Worm (Caenorhabditis elegans) whole organism, young adult: Measurements from ENCODE around the gene adm-2.

ENCODE experiments used
- B0261.1 ChIP-seq: sonication (generic microtip); optimal IDR thresholded peaks from 2 replicates; lab custom pipeline; 2016; ENCODE audit warnings: mild to moderate bottlenecking, missing genetic modification characterization, moderate library complexity, missing compliant biosample characterization
- B0336.3 ChIP-seq: fragments of 200-800 bp; sonication (Bioruptor generic); IDR thresholded peaks from 2 replicates; pipeline ENCODE4 v1.3.6; 2022; ENCODE audit warnings: missing genetic modification characterization, missing compliant biosample characterization
- F22D6.2 ChIP-seq: sonication (generic microtip); optimal IDR thresholded peaks from 2 replicates; lab custom pipeline; 2016; ENCODE audit warnings: mild to moderate bottlenecking, missing genetic modification characterization, missing compliant biosample characterization
- F23B12.7 ChIP-seq: sonication (generic microtip); optimal IDR thresholded peaks from 2 replicates; lab custom pipeline; 2017; ENCODE audit warnings: missing genetic modification characterization, mild to moderate bottlenecking, missing compliant biosample characterization, antibody characterized with exemption, moderate library complexity; ENCODE audit not compliant: insufficient read depth
- F57A8.1 ChIP-seq: fragments of 200-800 bp; sonication (Bioruptor generic); optimal IDR thresholded peaks from 2 replicates; lab custom pipeline; 2018; ENCODE audit warnings: mild to moderate bottlenecking, missing genetic modification characterization, moderate library complexity, missing compliant biosample characterization
- F57C9.4 ChIP-seq: sonication (generic microtip); optimal IDR thresholded peaks from 2 replicates; lab custom pipeline; 2017; ENCODE audit warnings: mild to moderate bottlenecking, missing genetic modification characterization, missing compliant biosample characterization
- K11D2.4 ChIP-seq: fragments of 200-800 bp; sonication (Bioruptor generic); IDR thresholded peaks from 2 replicates; pipeline ENCODE4 v1.3.6; 2022; ENCODE audit warnings: missing genetic modification reagents, missing genetic modification characterization, missing compliant biosample characterization
- Y53G8AR.9 ChIP-seq: fragments of 200-800 bp; sonication (Bioruptor generic); conservative IDR thresholded peaks from 2 replicates; pipeline ENCODE4 v1.3.6; 2022; ENCODE audit warnings: missing genetic modification reagents, missing genetic modification characterization, missing compliant biosample characterization
- Y56A3A.18 ChIP-seq: fragments of 200-800 bp; sonication (Bioruptor generic); IDR thresholded peaks from 2 replicates; pipeline ENCODE4 v1.3.6; 2022; ENCODE audit warnings: missing genetic modification reagents, missing genetic modification characterization, missing compliant biosample characterization
- Y79H2A.3 ChIP-seq: fragments of 200-800 bp; sonication (Bioruptor generic); conservative IDR thresholded peaks from 2 replicates; pipeline ENCODE4 v1.3.6; 2022; ENCODE audit warnings: missing genetic modification reagents, missing genetic modification characterization, missing compliant biosample characterization
- Y95B8A.8 ChIP-seq: fragments of 200-800 bp; sonication (Bioruptor generic); IDR thresholded peaks from 2 replicates; pipeline ENCODE4 v1.3.6; 2022; ENCODE audit warnings: missing genetic modification reagents, missing genetic modification characterization, missing compliant biosample characterization
- aptf-3 ChIP-seq: fragments of 200-800 bp; sonication (Bioruptor generic); IDR thresholded peaks from 2 replicates; pipeline ENCODE4 v1.3.6; 2022; ENCODE audit warnings: missing genetic modification characterization, missing compliant biosample characterization
- atf-7 ChIP-seq: sonication (generic microtip); optimal IDR thresholded peaks from 2 replicates; lab custom pipeline; 2017; ENCODE audit warnings: mild to moderate bottlenecking, missing genetic modification characterization, missing compliant biosample characterization
- athp-1 ChIP-seq: sonication (generic microtip); optimal IDR thresholded peaks from 2 replicates; lab custom pipeline; 2017; ENCODE audit warnings: mild to moderate bottlenecking, missing genetic modification characterization, missing compliant biosample characterization
- attf-3 ChIP-seq: fragments of 200-800 bp; sonication (Bioruptor generic); conservative IDR thresholded peaks from 2 replicates; pipeline ENCODE4 v1.3.6; 2022; ENCODE audit warnings: missing genetic modification reagents, missing genetic modification characterization, missing compliant biosample characterization
- attf-5 ChIP-seq: fragments of 200-800 bp; sonication (Bioruptor generic); optimal IDR thresholded peaks from 2 replicates; lab custom pipeline; 2018; ENCODE audit warnings: mild to moderate bottlenecking, missing genetic modification characterization, missing compliant biosample characterization
- attf-6 ChIP-seq: fragments of 200-800 bp; sonication (Bioruptor generic); IDR thresholded peaks from 2 replicates; pipeline ENCODE4 v1.3.6; 2022; ENCODE audit warnings: missing genetic modification reagents, missing genetic modification characterization, missing compliant biosample characterization
- bed-2 ChIP-seq: fragments of 200-800 bp; sonication (Bioruptor generic); IDR thresholded peaks from 2 replicates; pipeline ENCODE4 v1.3.6; 2022; ENCODE audit warnings: missing genetic modification reagents, missing genetic modification characterization, missing compliant biosample characterization
- ccch-3 ChIP-seq: fragments of 200-800 bp; sonication (Bioruptor generic); optimal IDR thresholded peaks from 2 replicates; lab custom pipeline; 2018; ENCODE audit warnings: mild to moderate bottlenecking, missing genetic modification characterization, missing compliant biosample characterization
- ceh-58 ChIP-seq: fragments of 200-800 bp; sonication (Bioruptor generic); IDR thresholded peaks from 2 replicates; pipeline ENCODE4 v1.3.6; 2022; ENCODE audit warnings: missing genetic modification characterization, missing compliant biosample characterization
- ceh-91 ChIP-seq: fragments of 200-800 bp; sonication (Bioruptor generic); IDR thresholded peaks from 2 replicates; pipeline ENCODE4 v1.3.6; 2022; ENCODE audit warnings: missing genetic modification reagents, missing genetic modification characterization, missing compliant biosample characterization
- die-1 ChIP-seq: sonication (generic microtip); optimal IDR thresholded peaks from 2 replicates; lab custom pipeline; 2016; ENCODE audit warnings: missing genotype, mild to moderate bottlenecking, missing genetic modification characterization, missing compliant biosample characterization
- gei-17 ChIP-seq: fragments of 200-800 bp; sonication (Bioruptor generic); optimal IDR thresholded peaks from 2 replicates; lab custom pipeline; 2018; ENCODE audit warnings: mild to moderate bottlenecking, missing genetic modification characterization, missing compliant biosample characterization
- hmg-20 ChIP-seq: fragments of 200-800 bp; sonication (Bioruptor generic); IDR thresholded peaks from 2 replicates; pipeline ENCODE4 v1.3.6; 2022; ENCODE audit warnings: missing genetic modification reagents, missing genetic modification characterization, missing compliant biosample characterization
- hrde-1 ChIP-seq: sonication (generic microtip); optimal IDR thresholded peaks from 2 replicates; lab custom pipeline; 2016; ENCODE audit warnings: missing genetic modification characterization, mild to moderate bottlenecking, missing compliant biosample characterization, moderate library complexity, missing genotype, missing genetic modification reagents, borderline replicate concordance
- lag-1 ChIP-seq: fragments of 200-800 bp; sonication (Bioruptor generic); IDR thresholded peaks from 2 replicates; pipeline ENCODE4 v1.3.6; 2022; ENCODE audit warnings: missing genetic modification reagents, missing genetic modification characterization, missing compliant biosample characterization
- let-526 ChIP-seq: fragments of 200-800 bp; sonication (Bioruptor generic); IDR thresholded peaks from 2 replicates; pipeline ENCODE4 v1.3.6; 2022; ENCODE audit warnings: missing genetic modification reagents, missing genetic modification characterization, missing compliant biosample characterization
- lin-26 ChIP-seq: fragments of 200-800 bp; sonication (Bioruptor generic); IDR thresholded peaks from 2 replicates; pipeline ENCODE4 v1.3.6; 2022; ENCODE audit warnings: missing genetic modification reagents, missing genetic modification characterization, missing compliant biosample characterization
- lin-40 ChIP-seq: sonication (generic microtip); optimal IDR thresholded peaks from 2 replicates; lab custom pipeline; 2016; ENCODE audit warnings: missing genetic modification characterization, mild to moderate bottlenecking, missing compliant biosample characterization, missing genotype, missing genetic modification reagents
- lsl-1 ChIP-seq: fragments of 200-800 bp; sonication (Bioruptor generic); optimal IDR thresholded peaks from 2 replicates; lab custom pipeline; 2018; ENCODE audit warnings: mild to moderate bottlenecking, missing genetic modification characterization, moderate library complexity, missing compliant biosample characterization
- lsy-27 ChIP-seq: sonication (generic microtip); optimal IDR thresholded peaks from 2 replicates; lab custom pipeline; 2017; ENCODE audit warnings: missing genetic modification characterization, mild to moderate bottlenecking, missing compliant biosample characterization, antibody characterized with exemption, missing genotype, borderline replicate concordance; ENCODE audit not compliant: insufficient read depth
- madf-10 ChIP-seq: sonication (generic microtip); optimal IDR thresholded peaks from 2 replicates; lab custom pipeline; 2016; ENCODE audit warnings: mild to moderate bottlenecking, missing genetic modification characterization, missing compliant biosample characterization
- madf-6 ChIP-seq: fragments of 200-800 bp; sonication (Bioruptor generic); IDR thresholded peaks from 2 replicates; pipeline ENCODE4 v1.3.6; 2022; ENCODE audit warnings: missing genetic modification reagents, missing genetic modification characterization, missing compliant biosample characterization
- madf-8 ChIP-seq: fragments of 200-800 bp; sonication (Bioruptor generic); conservative IDR thresholded peaks from 2 replicates; pipeline ENCODE4 v1.3.6; 2022; ENCODE audit warnings: missing genetic modification reagents, missing genetic modification characterization, missing compliant biosample characterization
- nfyb-1 ChIP-seq: fragments of 200-800 bp; sonication (Bioruptor generic); IDR thresholded peaks from 2 replicates; pipeline ENCODE4 v1.3.6; 2022; ENCODE audit warnings: missing genetic modification reagents, missing genetic modification characterization, missing compliant biosample characterization
- nhr-179 ChIP-seq: sonication (generic microtip); optimal IDR thresholded peaks from 2 replicates; lab custom pipeline; 2016; ENCODE audit warnings: mild to moderate bottlenecking, missing genetic modification characterization, missing compliant biosample characterization
- nhr-80 ChIP-seq: sonication (generic microtip); optimal IDR thresholded peaks from 2 replicates; lab custom pipeline; 2016; ENCODE audit warnings: missing genetic modification characterization, missing compliant biosample characterization
- rec-8 ChIP-seq, 2 experiments: sonication (generic microtip); optimal IDR thresholded peaks; 2 replicates each; lab custom pipeline; 2016; ENCODE audit warnings: mild to moderate bottlenecking in 2 of 2, missing genetic modification characterization in 2 of 2, missing genetic modification reagents in 2 of 2, missing genotype in 2 of 2, missing biosample characterization in 1 of 2, missing compliant biosample characterization in 1 of 2, moderate library complexity in 1 of 2
- sdz-38 ChIP-seq: sonication (generic microtip); optimal IDR thresholded peaks from 2 replicates; lab custom pipeline; 2016; ENCODE audit warnings: missing genotype, missing genetic modification characterization, missing compliant biosample characterization
- tbp1 ChIP-seq: fragments of 200-800 bp; sonication (Bioruptor generic); optimal IDR thresholded peaks from 2 replicates; lab custom pipeline; 2018; ENCODE audit warnings: mild to moderate bottlenecking, missing genetic modification characterization, missing compliant biosample characterization
- unc-62 ChIP-seq: fragments of 150-350 bp; optimal IDR thresholded peaks from 2 replicates; lab custom pipeline; 2014; ENCODE audit warnings: missing biosample characterization, missing genetic modification reagents, missing genetic modification characterization
- zfh-2 ChIP-seq: fragments of 200-800 bp; sonication (Bioruptor generic); conservative IDR thresholded peaks from 2 replicates; pipeline ENCODE4 v1.3.6; 2022; ENCODE audit warnings: missing genetic modification reagents, missing genetic modification characterization, missing compliant biosample characterization
- ztf-25 ChIP-seq: fragments of 200-800 bp; sonication (Bioruptor generic); IDR thresholded peaks from 2 replicates; pipeline ENCODE4 v1.3.6; 2022; ENCODE audit warnings: missing genetic modification reagents, missing genetic modification characterization, missing compliant biosample characterization
- ztf-28 ChIP-seq: fragments of 200-800 bp; sonication (Bioruptor generic); IDR thresholded peaks from 2 replicates; pipeline ENCODE4 v1.3.6; 2022; ENCODE audit warnings: missing genetic modification reagents, missing genetic modification characterization, missing compliant biosample characterization

adm-2 gene

ce11 chrX:13675444-13675843 lies 12.3 kb upstream of the adm-2 start (continued):
- TF ChIP-seq die-1 (tag; lab: Kevin White, UChicago) (peak; percentile 10), let-526 (no peak), Y56A3A.18 (GFP tag; lab: Robert Waterston, UW) (no peak), attf-5 (peak; percentile 44), ztf-25 (GFP tag; lab: Robert Waterston, UW) (no peak), ceh-58 (GFP tag; lab: Robert Waterston, UW) (no peak), F57A8.1 (no peak), madf-8 (GFP tag; lab: Robert Waterston, UW) (no peak), lsy-27 (tag; lab: Kevin White, UChicago) (no peak)

ce11 chrX:13676892-13677291 lies 10.9 kb upstream of the adm-2 start, which contains the start of gene gck-4:
Gene gck-4 (plus strand): TSS chrX:13677192.
- no peak for TF ChIP-seq Y79H2A.3 (GFP tag; lab: Robert Waterston, UW)
- no peak for TF ChIP-seq atf-7 (tag; lab: Kevin White, UChicago)
- no peak for TF ChIP-seq aptf-3 (GFP tag; lab: Robert Waterston, UW)
- no peak for TF ChIP-seq ztf-28 (GFP tag; lab: Robert Waterston, UW)
- no peak for TF ChIP-seq die-1 (tag; lab: Kevin White, UChicago)
- TF ChIP-seq madf-8 (GFP tag; lab: Robert Waterston, UW): no peak
- TF ChIP-seq K11D2.4 (GFP tag; lab: Robert Waterston, UW): no peak
- TF ChIP-seq B0261.1: no peak
- TF ChIP-seq gei-17 (GFP tag; lab: Kevin White, UChicago): no peak
- TF ChIP-seq zfh-2: no peak
- TF ChIP-seq ccch-3: no peak
- no peak for TF ChIP-seq lsl-1 (GFP tag; lab: Kevin White, UChicago)
- no peak for TF ChIP-seq lin-40 (tag; lab: Kevin White, UChicago)
- TF ChIP-seq Y53G8AR.9 (GFP tag; lab: Robert Waterston, UW): no peak
- TF ChIP-seq lag-1 (GFP tag; lab: Robert Waterston, UW): no peak
- TF ChIP-seq F57C9.4 (tag; lab: Kevin White, UChicago): no peak
- TF ChIP-seq lin-26 (GFP tag; lab: Robert Waterston, UW): no peak
- TF ChIP-seq athp-1 (tag; lab: Kevin White, UChicago): no peak
- no peak for TF ChIP-seq B0336.3 (GFP tag; lab: Robert Waterston, UW)
- no peak for TF ChIP-seq ceh-91
- TF ChIP-seq, all 124 proteins: peak for 0

- TF ChIP-seq attf-3 (GFP tag; lab: Robert Waterston, UW): no peak
- TF ChIP-seq F23B12.7 (tag; lab: Kevin White, UChicago): no peak
- TF ChIP-seq unc-62 (GFP tag; lab: Kevin White, UChicago): no peak
- peak; percentile 41 for TF ChIP-seq nhr-80 (tag; lab: Kevin White, UChicago)
- TF ChIP-seq atf-7 (tag; lab: Kevin White, UChicago): no peak
- TF ChIP-seq madf-6 (GFP tag; lab: Robert Waterston, UW): no peak
Measured at ce11 chrX:13685725-13686124, 2.0 kb upstream of the adm-2 start.

ce11 chrX:13687111-13687512 lies 643 bp upstream of the adm-2 start:
- TF ChIP-seq hmg-20 (GFP tag; lab: Robert Waterston, UW): no peak
- TF ChIP-seq hrde-1: no peak
- no peak for TF ChIP-seq lsl-1 (GFP tag; lab: Kevin White, UChicago)
- no peak for TF ChIP-seq rec-8 (tag; optimal IDR thresholded peaks at IDR 0.05; lab: Kevin White, UChicago)
- TF ChIP-seq sdz-38 (tag; lab: Kevin White, UChicago): no peak
- TF ChIP-seq madf-10 (tag; lab: Kevin White, UChicago): no peak
- no peak for TF ChIP-seq die-1 (tag; lab: Kevin White, UChicago)
- no peak for TF ChIP-seq Y95B8A.8
- peak; percentile 42; the same call in 1 of the 2 replicates for TF ChIP-seq nfyb-1 (GFP tag; lab: Robert Waterston, UW)
- TF ChIP-seq bed-2 (GFP tag; lab: Robert Waterston, UW): no peak
- peak; percentile 10 for TF ChIP-seq tbp1
- no peak for TF ChIP-seq F57A8.1
- no peak for TF ChIP-seq F22D6.2 (tag; lab: Kevin White, UChicago)
- TF ChIP-seq athp-1 (tag; lab: Kevin White, UChicago): no peak
- TF ChIP-seq attf-6 (GFP tag; lab: Robert Waterston, UW): no peak
- TF ChIP-seq aptf-3 (GFP tag; lab: Robert Waterston, UW): no peak
- TF ChIP-seq nhr-179: no peak
